Worm (Caenorhabditis elegans): Measurements from ENCODE around the gene R11D1.1.
A peak's percentile ranks its signal among the peaks of the same experiment; 100 is the strongest.

- TF ChIP-seq F10E7.11 (tag; optimal IDR thresholded peaks at IDR 0.05) (no peak), Y67H2A.10 (GFP tag; conservative IDR thresholded peaks at IDR 0.05) (no peak), let-526 (GFP tag; IDR thresholded peaks at IDR 0.05) (no peak), cebp-2 (GFP tag; IDR thresholded peaks at IDR 0.05) (no peak), lin-54 (GFP tag; optimal IDR thresholded peaks at IDR 0.05) (peak; percentile 9), lin-26 (GFP tag; IDR thresholded peaks at IDR 0.05) (no peak), F22D6.2 (tag; optimal IDR thresholded peaks at IDR 0.05) (no peak)
Observed at ce11 chrV:12727104-12727637, 23.0 kb downstream of the R11D1.1 start, which contains the start of gene R11D1.13.
